Worm (Caenorhabditis elegans) whole organism, L4 larva: Measurements from ENCODE around the gene T26E4.2.
A peak's percentile ranks its signal among the peaks of the same experiment; 100 is the strongest.
"Not testable (repeated sequence)": the region's sequence is repeated elsewhere in the genome, so short reads cannot be mapped to it uniquely, and the experiment has no call there.

Source experiments
- D1046.2 ChIP-seq: fragments of 200-800 bp; sonication (Bioruptor generic); IDR thresholded peaks from 2 replicates; pipeline ENCODE4 v1.3.6; 2022; ENCODE audit warnings: missing genetic modification characterization, missing compliant biosample characterization
- F26F4.8 ChIP-seq: fragments of 200-800 bp; sonication (Bioruptor generic); conservative IDR thresholded peaks from 2 replicates; pipeline ENCODE4 v1.3.6; 2022; ENCODE audit warnings: missing genetic modification characterization, missing compliant biosample characterization
- F37D6.2 ChIP-seq: sonication (generic microtip); optimal IDR thresholded peaks from 2 replicates; lab custom pipeline; 2016; ENCODE audit warnings: mild to moderate bottlenecking, missing genetic modification characterization, missing compliant biosample characterization
- F44E2.7 ChIP-seq: fragments of 200-800 bp; sonication (Bioruptor generic); IDR thresholded peaks from 2 replicates; pipeline ENCODE4 v2.1.2; 2022; ENCODE audit warnings: missing genetic modification characterization, missing compliant biosample characterization
- T20F7.1 ChIP-seq: fragments of 200-800 bp; sonication (Bioruptor generic); optimal IDR thresholded peaks from 2 replicates; lab custom pipeline; 2018; ENCODE audit warnings: mild to moderate bottlenecking, missing genetic modification characterization, missing compliant biosample characterization
- Y5F2A.4 ChIP-seq: fragments of 200-800 bp; sonication (Bioruptor generic); optimal IDR thresholded peaks from 2 replicates; lab custom pipeline; 2018; ENCODE audit warnings: mild to moderate bottlenecking, missing genetic modification characterization, missing compliant biosample characterization
- ZK337.2 ChIP-seq: fragments of 200-800 bp; sonication (Bioruptor generic); IDR thresholded peaks from 2 replicates; pipeline ENCODE4 v1.3.6; 2022; ENCODE audit warnings: missing genetic modification reagents, missing genetic modification characterization, missing compliant biosample characterization
- ZK546.5 ChIP-seq, 2 experiments: sonication (generic microtip); optimal IDR thresholded peaks; 2 replicates each; lab custom pipeline; 2017; ENCODE audit warnings: missing biosample characterization in 2 of 2, missing genetic modification characterization in 2 of 2
- aha-1 ChIP-seq: fragments of 150-350 bp; peaks from one replicate; lab custom pipeline; 2014; ENCODE audit warnings: missing biosample characterization, missing genetic modification characterization
- ceh-28 ChIP-seq: fragments of 150-350 bp; optimal IDR thresholded peaks from 2 replicates; lab custom pipeline; 2014; ENCODE audit warnings: missing biosample characterization, missing genetic modification reagents, missing genetic modification characterization
- ceh-44 ChIP-seq: fragments of 200-800 bp; sonication (Bioruptor generic); IDR thresholded peaks from 2 replicates; pipeline ENCODE4 v1.3.6; 2022; ENCODE audit warnings: missing genetic modification reagents, missing genetic modification characterization, missing compliant biosample characterization
- cey-2 ChIP-seq: sonication (generic microtip); optimal IDR thresholded peaks from 3 replicates; lab custom pipeline; 2017; ENCODE audit warnings: missing genetic modification characterization, mild to moderate bottlenecking, missing compliant biosample characterization, antibody characterized with exemption, borderline replicate concordance; ENCODE audit not compliant: insufficient read depth
- ctbp-1 ChIP-seq: fragments of 200-800 bp; sonication (Bioruptor generic); IDR thresholded peaks from 2 replicates; pipeline ENCODE4 v1.3.6; 2022; ENCODE audit warnings: missing genetic modification reagents, missing genetic modification characterization, missing compliant biosample characterization
- daf-12 ChIP-seq: fragments of 150-350 bp; optimal IDR thresholded peaks from 2 replicates; lab custom pipeline; 2014; ENCODE audit warnings: missing biosample characterization, missing genetic modification reagents, missing genetic modification characterization
- daf-19 ChIP-seq: fragments of 200-800 bp; sonication (Bioruptor generic); conservative IDR thresholded peaks from 2 replicates; pipeline ENCODE4 v1.3.6; 2022; ENCODE audit warnings: missing genetic modification characterization, missing compliant biosample characterization
- daf-8 ChIP-seq: fragments of 200-800 bp; sonication (Bioruptor generic); IDR thresholded peaks from 2 replicates; pipeline ENCODE4 v1.3.6; 2022; ENCODE audit warnings: missing genetic modification characterization, missing compliant biosample characterization
- egl-43 ChIP-seq: fragments of 200-800 bp; sonication (Bioruptor generic); IDR thresholded peaks from 2 replicates; pipeline ENCODE4 v1.3.6; 2022; ENCODE audit warnings: missing genetic modification reagents, missing genetic modification characterization, missing compliant biosample characterization
- fkh-10 ChIP-seq: fragments of 150-350 bp; optimal IDR thresholded peaks from 2 replicates; lab custom pipeline; 2014; ENCODE audit warnings: missing biosample characterization, missing genetic modification reagents, missing genetic modification characterization
- fos-1 ChIP-seq: fragments of 150-350 bp; optimal IDR thresholded peaks from 2 replicates; lab custom pipeline; 2014; ENCODE audit warnings: missing biosample characterization, missing genetic modification characterization
- hlh-11 ChIP-seq: fragments of 200-800 bp; sonication (Bioruptor generic); optimal IDR thresholded peaks from 2 replicates; lab custom pipeline; 2018; ENCODE audit warnings: mild to moderate bottlenecking, missing genetic modification characterization, missing compliant biosample characterization
- jun-1 ChIP-seq: fragments of 150-350 bp; optimal IDR thresholded peaks from 2 replicates; lab custom pipeline; 2014; ENCODE audit warnings: missing biosample characterization, missing genetic modification reagents, missing genetic modification characterization
- lin-1 ChIP-seq: fragments of 200-800 bp; sonication (Bioruptor generic); IDR thresholded peaks from 2 replicates; pipeline ENCODE4 v1.3.6; 2022; ENCODE audit warnings: missing genetic modification reagents, missing genetic modification characterization, missing compliant biosample characterization
- lir-3 ChIP-seq: sonication (generic microtip); optimal IDR thresholded peaks from 2 replicates; lab custom pipeline; 2016; ENCODE audit warnings: mild to moderate bottlenecking, missing genetic modification characterization, missing compliant biosample characterization
- mes-2 ChIP-seq: sonication (generic microtip); optimal IDR thresholded peaks from 2 replicates; lab custom pipeline; 2016; ENCODE audit warnings: missing genotype, mild to moderate bottlenecking, missing genetic modification characterization, missing compliant biosample characterization; ENCODE audit not compliant: poor library complexity, severe bottlenecking
- nhr-10 ChIP-seq: fragments of 150-350 bp; optimal IDR thresholded peaks from 2 replicates; lab custom pipeline; 2014; ENCODE audit warnings: missing biosample characterization, missing genetic modification characterization
- nhr-102 ChIP-seq: sonication (generic microtip); optimal IDR thresholded peaks from 2 replicates; lab custom pipeline; 2016; ENCODE audit warnings: mild to moderate bottlenecking, missing genetic modification characterization, moderate library complexity, missing compliant biosample characterization
- nhr-11 ChIP-seq: fragments of 150-350 bp; optimal IDR thresholded peaks from 2 replicates; lab custom pipeline; 2014; ENCODE audit warnings: missing biosample characterization, missing genetic modification characterization
- nhr-111 ChIP-seq: fragments of 200-800 bp; sonication (Bioruptor generic); optimal IDR thresholded peaks from 2 replicates; lab custom pipeline; 2018; ENCODE audit warnings: mild to moderate bottlenecking, missing genetic modification characterization, missing compliant biosample characterization
- nhr-237 ChIP-seq: sonication (generic microtip); optimal IDR thresholded peaks from 2 replicates; lab custom pipeline; 2017; ENCODE audit warnings: missing biosample characterization, missing genetic modification characterization
- nhr-28 ChIP-seq: fragments of 150-350 bp; optimal IDR thresholded peaks from 2 replicates; lab custom pipeline; 2014; ENCODE audit warnings: missing biosample characterization, missing genetic modification characterization
- nhr-42 ChIP-seq: fragments of 200-800 bp; sonication (Bioruptor generic); IDR thresholded peaks from 2 replicates; pipeline ENCODE4 v1.3.6; 2022; ENCODE audit warnings: missing genetic modification characterization, missing compliant biosample characterization
- nhr-6 ChIP-seq: fragments of 150-350 bp; optimal IDR thresholded peaks from 2 replicates; lab custom pipeline; 2014; ENCODE audit warnings: missing biosample characterization, missing genetic modification characterization
- php-3 ChIP-seq: fragments of 200-800 bp; sonication (Bioruptor generic); IDR thresholded peaks from 2 replicates; pipeline ENCODE4 v1.3.6; 2022; ENCODE audit warnings: missing genetic modification reagents, missing genetic modification characterization, missing compliant biosample characterization
- rbr-2 ChIP-seq: sonication (generic microtip); optimal IDR thresholded peaks from 2 replicates; lab custom pipeline; 2016; ENCODE audit warnings: missing genotype, missing genetic modification characterization, missing compliant biosample characterization
- skn-1 ChIP-seq: fragments of 150-350 bp; optimal IDR thresholded peaks from 2 replicates; lab custom pipeline; 2014; ENCODE audit warnings: missing biosample characterization, missing genetic modification characterization
- snpc-1.2 ChIP-seq: fragments of 200-800 bp; sonication (Bioruptor generic); IDR thresholded peaks from 2 replicates; pipeline ENCODE4 v1.3.6; 2022; ENCODE audit warnings: missing genetic modification reagents, missing genetic modification characterization, missing compliant biosample characterization
- snpc-4 ChIP-seq: fragments of 150-350 bp; optimal IDR thresholded peaks from 2 replicates; lab custom pipeline; 2014; ENCODE audit warnings: missing biosample characterization, missing genetic modification characterization
- spr-1 ChIP-seq: sonication (generic microtip); optimal IDR thresholded peaks from 2 replicates; lab custom pipeline; 2016; ENCODE audit warnings: mild to moderate bottlenecking, missing genetic modification characterization, missing compliant biosample characterization
- spr-3 ChIP-seq: fragments of 200-800 bp; sonication (Bioruptor generic); optimal IDR thresholded peaks from 2 replicates; lab custom pipeline; 2018; ENCODE audit warnings: mild to moderate bottlenecking, missing genetic modification characterization, missing compliant biosample characterization
- zfp-2 ChIP-seq: sonication (generic microtip); optimal IDR thresholded peaks from 2 replicates; lab custom pipeline; 2016; ENCODE audit warnings: mild to moderate bottlenecking, missing genetic modification characterization, missing compliant biosample characterization
- zip-2 ChIP-seq: fragments of 150-350 bp; optimal IDR thresholded peaks from 2 replicates; lab custom pipeline; 2014; ENCODE audit warnings: missing biosample characterization, missing genetic modification characterization
- ztf-11 ChIP-seq: fragments of 150-350 bp; optimal IDR thresholded peaks from 2 replicates; lab custom pipeline; 2014; ENCODE audit warnings: missing biosample characterization, missing genetic modification characterization

T26E4.2 gene

ce11 chrV:15803748-15804147 is 22.6 kb downstream of the T26E4.2 start, which contains the start of gene T26E4.18:
Gene T26E4.18, minus strand, starts transcription at chrV:15803848.
- not testable (repeated sequence) for TF ChIP-seq daf-19 (GFP tag; lab: Robert Waterston, UW); nhr-11 (tag; lab: Kevin White, UChicago); F44E2.7

- TF ChIP-seq Y5F2A.4; skn-1 (tag; lab: Kevin White, UChicago); rbr-2 (tag; lab: Kevin White, UChicago): not testable (repeated sequence)
Observed at ce11 chrV:15807420-15807819, 26.2 kb downstream of the T26E4.2 start, which contains the start of gene srsx-38. Gene srsx-38, minus strand, starts transcription at chrV:15807520.

DNA sequence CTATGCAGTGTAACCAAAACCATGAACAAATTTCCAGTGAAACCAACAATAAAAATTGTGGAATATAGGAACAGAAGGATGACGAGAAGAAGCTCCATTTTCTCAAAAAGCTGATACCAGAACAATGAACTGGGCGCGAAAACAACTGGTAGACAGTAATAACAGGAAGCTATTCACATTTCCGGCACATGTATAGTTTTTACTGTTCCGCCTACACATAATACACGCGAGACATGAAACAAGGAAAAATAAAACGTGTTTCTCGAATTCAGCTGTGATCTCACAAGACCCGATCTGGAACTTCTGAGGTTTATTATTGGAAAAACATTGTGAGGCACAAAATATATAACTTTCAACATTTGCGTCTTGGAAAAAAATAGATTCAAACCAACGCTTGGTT is 28.4 kb downstream of the T26E4.2 start, which contains the start of gene srsx-36:
Gene srsx-36 (minus strand): TSS at position 101 of the 400 bp plus-strand sequence.
- TF ChIP-seq ZK337.2 (GFP tag; lab: Robert Waterston, UW), result no peak
- TF ChIP-seq cey-2 (tag; lab: Kevin White, UChicago), result no peak
- TF ChIP-seq snpc-4 (tag; lab: Kevin White, UChicago), result no peak
- TF ChIP-seq D1046.2 (GFP tag; lab: Robert Waterston, UW), result no peak
- no peak for TF ChIP-seq hlh-11 (tag; lab: Kevin White, UChicago)
- TF ChIP-seq ceh-28 (tag; lab: Kevin White, UChicago), result no peak
- TF ChIP-seq egl-43 (GFP tag; lab: Robert Waterston, UW), result no peak
- TF ChIP-seq jun-1 (tag; lab: Kevin White, UChicago), result no peak
- no peak for TF ChIP-seq rbr-2 (tag; lab: Kevin White, UChicago)
- TF ChIP-seq daf-12 (tag; lab: Kevin White, UChicago), result no peak
- no peak for TF ChIP-seq ceh-44
- TF ChIP-seq nhr-28 (tag; lab: Kevin White, UChicago), result no peak

DNA sequence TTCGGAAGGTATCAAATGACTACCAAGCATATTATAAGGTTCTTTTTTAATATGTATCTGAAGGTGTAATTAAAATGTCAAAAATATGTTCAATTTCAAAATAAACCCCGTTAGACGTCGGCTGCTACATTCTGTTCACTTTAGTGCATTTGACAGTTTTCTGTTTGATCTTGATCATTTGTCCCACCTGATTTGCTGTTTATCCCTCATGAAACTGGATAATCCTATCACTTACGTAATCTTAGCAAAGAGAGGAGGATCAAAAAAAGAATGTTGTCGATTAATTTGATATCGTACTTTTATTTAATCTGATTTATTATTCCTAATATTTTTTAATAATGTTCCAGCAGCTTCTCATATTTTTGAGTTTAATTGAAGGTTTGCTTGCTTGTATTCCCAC is 29.3 kb downstream of the T26E4.2 start, which contains the start of gene F54B8.1:
Gene F54B8.1 (plus strand): TSS at position 301 of the 400 bp plus-strand sequence.
- TF ChIP-seq spr-3, result no peak
- no peak for TF ChIP-seq ceh-28 (tag; lab: Kevin White, UChicago)
- TF ChIP-seq nhr-11 (tag; lab: Kevin White, UChicago), result no peak
- no peak for TF ChIP-seq zip-2 (tag; lab: Kevin White, UChicago)
- no peak for TF ChIP-seq F44E2.7
- no peak for TF ChIP-seq lir-3 (tag; lab: Kevin White, UChicago)
- TF ChIP-seq zfp-2, result no peak
- no peak for TF ChIP-seq ZK337.2 (GFP tag; lab: Robert Waterston, UW)
- TF ChIP-seq ztf-11 (tag; lab: Kevin White, UChicago), result no peak
- TF ChIP-seq nhr-6 (tag; lab: Kevin White, UChicago), result no peak
- no peak for TF ChIP-seq nhr-102 (tag; lab: Kevin White, UChicago)
- TF ChIP-seq, all 104 proteins: peak for 0

DNA sequence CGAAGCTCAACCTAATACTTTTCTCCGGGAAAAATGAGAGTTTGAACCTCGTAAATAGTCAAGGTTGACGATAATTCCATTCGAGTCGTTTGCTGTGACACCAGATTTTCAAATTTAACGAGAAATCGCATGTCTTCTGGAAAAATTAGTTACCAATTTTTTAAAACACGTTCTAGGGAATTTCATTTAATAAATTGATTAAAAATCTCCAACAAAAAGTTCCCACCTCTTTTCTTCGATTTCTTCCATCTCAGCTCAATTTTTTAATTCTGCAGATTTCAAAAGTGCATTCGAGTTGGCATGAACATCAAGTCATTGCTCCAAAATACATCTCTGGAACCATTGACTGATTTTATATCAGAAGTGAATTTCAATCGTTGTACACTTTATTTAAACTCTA is 30.8 kb downstream of the T26E4.2 start, which contains the start of gene nhr-282:
Gene nhr-282 (plus strand): TSS at position 301 of the 400 bp plus-strand sequence.
- not testable (repeated sequence) for TF ChIP-seq nhr-111; mes-2 (tag; lab: Kevin White, UChicago); F44E2.7

ce11 chrV:15815962-15816432 is 34.8 kb downstream of the T26E4.2 start, which contains the start of the genes fbxa-69 and F54B8.4:
Gene fbxa-69, minus strand, starts transcription at chrV:15815971.
Gene F54B8.4, plus strand, starts transcription at chrV:15816382.
- TF ChIP-seq fkh-10 (GFP tag; lab: Kevin White, UChicago) (no peak), lin-1 (GFP tag; lab: Robert Waterston, UW) (no peak), F26F4.8 (GFP tag; lab: Robert Waterston, UW) (no peak), egl-43 (GFP tag; lab: Robert Waterston, UW) (no peak), snpc-1.2 (GFP tag; lab: Robert Waterston, UW) (no peak), ZK546.5 (tag; optimal IDR thresholded peaks at IDR 0.05; lab: Kevin White, UChicago) (no peak), nhr-10 (tag; lab: Kevin White, UChicago) (no peak), spr-1 (tag; lab: Kevin White, UChicago) (no peak), ctbp-1 (no peak), F37D6.2 (tag; lab: Kevin White, UChicago) (no peak), php-3 (GFP tag; lab: Robert Waterston, UW) (no peak), zip-2 (tag; lab: Kevin White, UChicago) (peak; percentile 71), nhr-42 (GFP tag; lab: Robert Waterston, UW) (no peak), fos-1 (tag; lab: Kevin White, UChicago) (no peak), T20F7.1 (no peak), jun-1 (tag; lab: Kevin White, UChicago) (no peak), nhr-237 (tag; lab: Kevin White, UChicago) (no peak), Y5F2A.4 (no peak), aha-1 (tag; lab: Kevin White, UChicago) (peak; percentile 32), daf-8 (no peak)
